Worm (Caenorhabditis elegans): ENCODE results near the gene cfap-36.

Gene cfap-36

DNA sequence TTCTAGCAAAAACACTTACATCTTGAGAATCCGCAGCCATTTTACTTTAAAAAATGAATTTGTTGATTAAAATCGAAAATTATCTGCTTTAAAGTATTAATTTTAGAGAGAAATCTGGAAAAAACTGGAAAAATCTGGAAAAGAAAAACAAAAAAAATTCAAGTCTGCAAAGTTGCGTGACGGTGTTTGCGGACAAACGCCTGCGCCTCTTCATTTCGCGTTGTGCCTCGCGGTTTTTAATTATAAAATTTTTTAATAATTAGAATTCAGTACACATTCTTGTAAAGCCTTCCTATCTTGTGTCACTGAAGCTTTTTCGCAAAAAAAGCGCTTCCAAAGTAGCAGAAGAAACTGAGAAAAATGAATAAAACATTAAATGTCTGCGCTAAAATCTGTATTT lies 45.4 kb downstream of the cfap-36 start, which contains the start of gene W03F9.1 (continued):
- TF ChIP-seq aptf-2 (GFP tag; conservative IDR thresholded peaks at IDR 0.05) (no peak), tlf-1 (GFP tag; optimal IDR thresholded peaks at IDR 0.05) (peak; percentile 48), xnd-1 (tag; optimal IDR thresholded peaks at IDR 0.05) (no peak), Y67H2A.10 (GFP tag; conservative IDR thresholded peaks at IDR 0.05) (no peak), hrde-1 (tag; optimal IDR thresholded peaks at IDR 0.05; ENCODE audit: borderline replicate concordance) (no peak), dpff-1 (tag; optimal IDR thresholded peaks at IDR 0.05) (no peak), D2030.7 (GFP tag; IDR thresholded peaks at IDR 0.05) (peak; percentile 88), K12H6.12 (tag; optimal IDR thresholded peaks at IDR 0.05) (no peak), C06A6.2 (GFP tag; conservative IDR thresholded peaks at IDR 0.05) (no peak), F49E8.2 (tag; optimal IDR thresholded peaks at IDR 0.05; ENCODE audit: insufficient read depth) (no peak), rec-8 (tag; optimal IDR thresholded peaks at IDR 0.05) (no peak), Y95B8A.8 (GFP tag; IDR thresholded peaks at IDR 0.05) (peak; percentile 71; the same call in 1 of the 2 replicates), lin-40 (tag; optimal IDR thresholded peaks at IDR 0.05) (peak; percentile 76), athp-1 (tag; optimal IDR thresholded peaks at IDR 0.05) (no peak), snpc-1.3 (tag; optimal IDR thresholded peaks at IDR 0.05; ENCODE audit: insufficient read depth) (peak; percentile 80), mcd-1 (GFP tag; IDR thresholded peaks at IDR 0.05) (peak; percentile 62), pbrm-1 (GFP tag; IDR thresholded peaks at IDR 0.05) (peak; percentile 35; the same call in 1 of the 2 replicates), ama-1 (optimal IDR thresholded peaks at IDR 0.05) (no peak), ama-1 (GFP tag; optimal IDR thresholded peaks at IDR 0.05) (no peak), Y79H2A.3 (GFP tag; conservative IDR thresholded peaks at IDR 0.05) (no peak), lin-35 (GFP tag; optimal IDR thresholded peaks at IDR 0.05) (peak in 1 of 3 experiments; percentile 52), snpc-4 (GFP tag; optimal IDR thresholded peaks at IDR 0.05) (no peak), snpc-4 (tag; optimal IDR thresholded peaks at IDR 0.05) (peak in 2 of 4 experiments; percentile 42 to 58), zim-3 (tag; optimal IDR thresholded peaks at IDR 0.05) (no peak), C17E4.6 (GFP tag; IDR thresholded peaks at IDR 0.05) (no peak), ceh-100 (GFP tag; IDR thresholded peaks at IDR 0.05) (no peak), attf-5 (GFP tag; optimal IDR thresholded peaks at IDR 0.05) (peak; percentile 57), hsf-1 (GFP tag; IDR thresholded peaks at IDR 0.05) (peak; percentile 98), mel-28 (tag; optimal IDR thresholded peaks at IDR 0.05; ENCODE audit: borderline replicate concordance) (no peak), cebp-1 (GFP tag; IDR thresholded peaks at IDR 0.05) (no peak), cebp-1 (tag; optimal IDR thresholded peaks at IDR 0.05) (peak; percentile 50), dox-1 (GFP tag; IDR thresholded peaks at IDR 0.05) (peak; percentile 86), hlh-12 (tag; optimal IDR thresholded peaks at IDR 0.05) (no peak), tbp1 (GFP tag; optimal IDR thresholded peaks at IDR 0.05) (peak; percentile 40), B0336.3 (GFP tag; IDR thresholded peaks at IDR 0.05) (peak; percentile 48; the same call in 1 of the 2 replicates), ZK185.1 (tag; optimal IDR thresholded peaks at IDR 0.05; ENCODE audit: poor library complexity, severe bottlenecking) (no peak), nfyb-1 (GFP tag; IDR thresholded peaks at IDR 0.05) (no peak), egl-44 (GFP tag; IDR thresholded peaks at IDR 0.05) (no peak), attf-3 (GFP tag; conservative IDR thresholded peaks at IDR 0.05) (peak; percentile 59), snpc-3.4 (tag; optimal IDR thresholded peaks at IDR 0.05) (peak; percentile 59), egl-18 (GFP tag; IDR thresholded peaks at IDR 0.05) (no peak), snpc-1.1 (tag; optimal IDR thresholded peaks at IDR 0.05; ENCODE audit: insufficient read depth) (peak; percentile 30), let-607 (tag; optimal IDR thresholded peaks at IDR 0.05) (peak in 1 of 2 experiments; percentile 57)
